Fruit fly (Drosophila melanogaster) whole organism, embryonic: ENCODE data around the gene CG4730.

Source experiments
- Bdp1 ChIP-seq: fragments of 200-800 bp; sonication (Bioruptor generic); optimal IDR thresholded peaks from 3 replicates; lab custom pipeline; 2016; ENCODE audit warnings: missing biosample characterization, missing genetic modification characterization
- CG1024 ChIP-seq: fragments of 200-800 bp; sonication (Bioruptor generic); IDR thresholded peaks from 2 replicates; pipeline ENCODE4 v1.3.6; 2022; ENCODE audit warnings: missing biosample characterization, missing genetic modification characterization
- CG10462 ChIP-seq: fragments of 200-800 bp; sonication (Bioruptor generic); optimal IDR thresholded peaks from 2 replicates; lab custom pipeline; 2016; ENCODE audit warnings: missing biosample characterization, missing genetic modification characterization
- CG11695 ChIP-seq: fragments of 200-800 bp; sonication (Bioruptor generic); IDR thresholded peaks from 3 replicates; pipeline ENCODE4 v1.3.6; 2022; ENCODE audit warnings: missing biosample characterization, missing genetic modification characterization
- CG11696 ChIP-seq: fragments of 200-800 bp; sonication (Bioruptor generic); IDR thresholded peaks from 2 replicates; pipeline ENCODE4 v1.3.6; 2022; ENCODE audit warnings: missing biosample characterization, missing genetic modification characterization
- CG12236 ChIP-seq: fragments of 200-800 bp; sonication (Bioruptor generic); optimal IDR thresholded peaks from 2 replicates; lab custom pipeline; 2016; ENCODE audit warnings: missing biosample characterization, missing genetic modification characterization
- CG13424 ChIP-seq: fragments of 200-800 bp; sonication (Bioruptor generic); optimal IDR thresholded peaks from 2 replicates; lab custom pipeline; 2019; ENCODE audit warnings: missing biosample characterization, mild to moderate bottlenecking, missing genetic modification characterization, moderate library complexity
- CG13624 ChIP-seq: fragments of 200-800 bp; sonication (Bioruptor generic); optimal IDR thresholded peaks from 2 replicates; lab custom pipeline; 2016; ENCODE audit warnings: missing biosample characterization, missing genetic modification characterization
- CG17361 ChIP-seq: fragments of 200-800 bp; sonication (Bioruptor generic); IDR thresholded peaks from 3 replicates; pipeline ENCODE4 v1.3.6; 2022; ENCODE audit warnings: missing biosample characterization, missing genetic modification characterization
- CG18011 ChIP-seq: fragments of 200-800 bp; sonication (Bioruptor generic); optimal IDR thresholded peaks from 2 replicates; lab custom pipeline; 2017; ENCODE audit warnings: missing biosample characterization, missing genetic modification characterization, mild to moderate bottlenecking, moderate library complexity, missing genotype
- CG33557 ChIP-seq: fragments of 200-800 bp; sonication (Bioruptor generic); optimal IDR thresholded peaks from 2 replicates; lab custom pipeline; 2019; ENCODE audit warnings: missing biosample characterization, mild to moderate bottlenecking, missing genetic modification characterization, moderate library complexity
- CG34422 ChIP-seq: fragments of 200-800 bp; sonication (Bioruptor generic); IDR thresholded peaks from 3 replicates; pipeline ENCODE4 v1.3.6; 2022; ENCODE audit warnings: missing biosample characterization, missing genetic modification characterization
- CG3838 ChIP-seq: fragments of 200-800 bp; sonication (Bioruptor generic); optimal IDR thresholded peaks from 3 replicates; lab custom pipeline; 2016; ENCODE audit warnings: missing biosample characterization, missing genetic modification characterization
- CG4617 ChIP-seq: fragments of 200-800 bp; sonication (Bioruptor generic); optimal IDR thresholded peaks from 3 replicates; lab custom pipeline; 2016; ENCODE audit warnings: missing biosample characterization, missing genetic modification characterization, borderline replicate concordance
- CG4854 ChIP-seq: fragments of 200-800 bp; sonication (Bioruptor generic); optimal IDR thresholded peaks from 2 replicates; lab custom pipeline; 2016; ENCODE audit warnings: missing biosample characterization, missing genetic modification characterization, inconsistent platforms
- CG6175 ChIP-seq: fragments of 200-800 bp; sonication (Bioruptor generic); IDR thresholded peaks from 3 replicates; pipeline ENCODE4 v1.3.6; 2022; ENCODE audit warnings: missing biosample characterization, missing genetic modification characterization
- CG6791 ChIP-seq: fragments of 200-800 bp; sonication (Bioruptor generic); IDR thresholded peaks from 3 replicates; pipeline ENCODE4 v1.3.6; 2022; ENCODE audit warnings: missing biosample characterization, missing genetic modification characterization; ENCODE audit not compliant: partially characterized antibody
- CG9797 ChIP-seq: fragments of 200-800 bp; sonication (Bioruptor generic); optimal IDR thresholded peaks from 3 replicates; lab custom pipeline; 2018; ENCODE audit warnings: missing biosample characterization, mild to moderate bottlenecking, missing genetic modification characterization
- Camta ChIP-seq: fragments of 200-800 bp; sonication (Bioruptor generic); optimal IDR thresholded peaks from 2 replicates; lab custom pipeline; 2016; ENCODE audit warnings: missing biosample characterization, missing genetic modification characterization
- Chrac-16 ChIP-seq: fragments of 200-800 bp; sonication (Bioruptor generic); optimal IDR thresholded peaks from 3 replicates; lab custom pipeline; 2016; ENCODE audit warnings: missing biosample characterization, missing genetic modification characterization
- CrebB ChIP-seq: fragments of 200-800 bp; sonication (Bioruptor generic); optimal IDR thresholded peaks from 3 replicates; lab custom pipeline; 2018; ENCODE audit warnings: missing biosample characterization, mild to moderate bottlenecking, missing genetic modification characterization
- Dek ChIP-seq: fragments of 200-800 bp; sonication (Bioruptor generic); optimal IDR thresholded peaks from 3 replicates; lab custom pipeline; 2019; ENCODE audit warnings: missing biosample characterization, mild to moderate bottlenecking, missing genetic modification characterization, moderate library complexity
- Dfd ChIP-seq, 2 experiments: fragments of >200 bp; optimal IDR thresholded peaks; 2 replicates each; lab custom pipeline; 2017; ENCODE audit warnings: missing biosample characterization in 2 of 2, missing genetic modification characterization in 2 of 2
- Fer3 ChIP-seq: fragments of 200-800 bp; sonication (Bioruptor generic); optimal IDR thresholded peaks from 2 replicates; lab custom pipeline; 2018; ENCODE audit warnings: missing biosample characterization, mild to moderate bottlenecking, missing genetic modification characterization, moderate library complexity
- Hr3 ChIP-seq: fragments of 200-800 bp; sonication (Bioruptor generic); optimal IDR thresholded peaks from 3 replicates; lab custom pipeline; 2016; ENCODE audit warnings: missing biosample characterization, missing genetic modification characterization
- Hr39 ChIP-seq: fragments of >200 bp; optimal IDR thresholded peaks from 2 replicates; lab custom pipeline; 2017
- Lpt ChIP-seq: fragments of >200 bp; optimal IDR thresholded peaks from 2 replicates; lab custom pipeline; 2018; ENCODE audit warnings: missing biosample characterization, missing genetic modification characterization
- NC2β ChIP-seq: fragments of 200-800 bp; sonication (Bioruptor generic); optimal IDR thresholded peaks from 2 replicates; lab custom pipeline; 2016; ENCODE audit warnings: missing biosample characterization, missing genetic modification characterization
- Scr ChIP-seq: fragments of 200-800 bp; sonication (Bioruptor generic); IDR thresholded peaks from 2 replicates; pipeline ENCODE4 v1.3.6; 2022; ENCODE audit warnings: missing biosample characterization, missing genetic modification characterization; ENCODE audit not compliant: partially characterized antibody
- Six4 ChIP-seq: fragments of 200-800 bp; sonication (Bioruptor generic); optimal IDR thresholded peaks from 2 replicates; lab custom pipeline; 2016; ENCODE audit warnings: missing biosample characterization, missing genetic modification characterization
- YL-1 ChIP-seq: fragments of 200-800 bp; sonication (Bioruptor generic); optimal IDR thresholded peaks from 3 replicates; lab custom pipeline; 2017; ENCODE audit warnings: missing biosample characterization, mild to moderate bottlenecking, missing genetic modification characterization
- abd-A ChIP-seq: fragments of 200-800 bp; sonication (Bioruptor generic); optimal IDR thresholded peaks from 3 replicates; lab custom pipeline; 2019; ENCODE audit warnings: missing biosample characterization, mild to moderate bottlenecking, missing genetic modification characterization, moderate library complexity
- corto ChIP-seq: fragments of 200-800 bp; sonication (Bioruptor generic); optimal IDR thresholded peaks from 2 replicates; lab custom pipeline; 2016; ENCODE audit warnings: missing biosample characterization, mild to moderate bottlenecking, missing genetic modification characterization, moderate library complexity
- dimm ChIP-seq: fragments of 200-800 bp; sonication (Bioruptor generic); IDR thresholded peaks from 2 replicates; pipeline ENCODE4 v1.3.6; 2022; ENCODE audit warnings: missing biosample characterization, missing genetic modification characterization
- emc ChIP-seq: fragments of 200-800 bp; sonication (Bioruptor generic); optimal IDR thresholded peaks from 2 replicates; lab custom pipeline; 2016; ENCODE audit warnings: missing biosample characterization, missing genetic modification characterization
- fd64A ChIP-seq: fragments of 200-800 bp; sonication (Bioruptor generic); optimal IDR thresholded peaks from 3 replicates; lab custom pipeline; 2018; ENCODE audit warnings: missing biosample characterization, mild to moderate bottlenecking, missing genetic modification characterization
- h ChIP-seq: fragments of >200 bp; optimal IDR thresholded peaks from 2 replicates; lab custom pipeline; 2017
- hkb ChIP-seq, 2 experiments: fragments of 200-800 bp in 1 of 2; fragments of >200 bp in 1 of 2; sonication (Bioruptor generic) in 1 of 2; IDR thresholded peaks in 1 of 2; optimal IDR thresholded peaks in 1 of 2; 2 replicates each; pipeline versions ENCODE4 v1.3.6 to Lab custom; 2017 to 2022; ENCODE audit warnings: missing biosample characterization in 1 of 2, missing genetic modification characterization in 1 of 2
- mirr ChIP-seq: fragments of 200-800 bp; sonication (Bioruptor generic); optimal IDR thresholded peaks from 3 replicates; lab custom pipeline; 2018; ENCODE audit warnings: missing biosample characterization, mild to moderate bottlenecking, missing genetic modification characterization
- phol ChIP-seq: fragments of 200-800 bp; sonication (Bioruptor generic); optimal IDR thresholded peaks from 3 replicates; lab custom pipeline; 2018; ENCODE audit warnings: missing biosample characterization, mild to moderate bottlenecking, missing genetic modification characterization, moderate library complexity
- pita ChIP-seq: fragments of 200-800 bp; sonication (Bioruptor generic); optimal IDR thresholded peaks from 2 replicates; lab custom pipeline; 2017; ENCODE audit warnings: missing biosample characterization, mild to moderate bottlenecking, missing genetic modification characterization
- run ChIP-seq: fragments of 200-800 bp; sonication (Bioruptor generic); optimal IDR thresholded peaks from 3 replicates; lab custom pipeline; 2018; ENCODE audit warnings: missing biosample characterization, mild to moderate bottlenecking, missing genetic modification characterization
- sisA ChIP-seq: fragments of 200-800 bp; sonication (Bioruptor generic); IDR thresholded peaks from 2 replicates; pipeline ENCODE4 v1.3.6; 2022; ENCODE audit warnings: missing biosample characterization, missing genetic modification characterization
- tgo ChIP-seq: fragments of 200-800 bp; sonication (Bioruptor generic); IDR thresholded peaks from 3 replicates; pipeline ENCODE4 v1.3.6; 2022; ENCODE audit warnings: missing biosample characterization, missing genetic modification characterization
- wek ChIP-seq: fragments of 200-800 bp; sonication (Bioruptor generic); optimal IDR thresholded peaks from 3 replicates; lab custom pipeline; 2018; ENCODE audit warnings: missing biosample characterization, mild to moderate bottlenecking, missing genetic modification characterization, moderate library complexity
- zen ChIP-seq: fragments of 200-800 bp; sonication (Bioruptor generic); optimal IDR thresholded peaks from 3 replicates; lab custom pipeline; 2018; ENCODE audit warnings: missing biosample characterization, mild to moderate bottlenecking, missing genetic modification characterization, moderate library complexity
- zen2 ChIP-seq: fragments of 200-800 bp; sonication (Bioruptor generic); IDR thresholded peaks from 3 replicates; pipeline ENCODE4 v1.3.6; 2022; ENCODE audit warnings: missing biosample characterization, missing genetic modification characterization; ENCODE audit not compliant: partially characterized antibody

The CG4730 gene

DNA sequence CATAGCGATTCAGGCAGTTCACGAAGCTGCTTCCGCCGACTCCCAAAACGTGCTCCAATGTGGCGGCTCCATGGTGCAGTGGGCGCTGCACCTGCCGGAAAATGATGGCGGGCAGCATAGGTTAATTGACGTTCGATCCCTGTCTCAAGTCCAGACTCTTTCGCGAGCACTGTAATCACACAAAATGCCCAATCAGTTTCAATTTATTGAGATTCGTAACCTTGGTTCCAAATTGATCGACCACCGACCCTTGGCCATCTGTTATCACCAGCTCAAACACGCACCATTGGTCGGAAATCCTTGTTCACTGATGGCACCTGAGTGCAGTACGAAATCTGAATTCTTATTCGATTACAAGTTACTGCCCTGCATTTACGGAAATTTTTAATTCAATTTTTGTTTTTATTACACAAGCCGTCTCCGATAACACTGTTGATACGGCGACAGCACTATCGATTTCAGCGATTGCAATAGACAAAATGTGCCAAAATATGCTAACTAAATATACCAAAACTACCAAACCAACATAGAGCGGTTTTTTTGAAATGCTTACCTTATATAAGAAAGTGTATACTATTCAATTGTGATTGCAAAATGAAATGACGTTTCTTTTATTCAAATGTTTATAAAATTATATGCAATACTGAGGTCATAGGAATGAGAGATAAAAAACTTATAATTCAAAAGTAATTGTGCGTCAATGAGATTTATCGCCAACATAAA, 8.4 kb upstream of the CG4730 start, which contains the start of gene CLS (continued):
- TF ChIP-seq wek (GFP tag; lab: Kevin White, UChicago) (no peak), sisA (GFP tag; lab: Robert Waterston, UW) (no peak), Bdp1 (GFP tag; lab: Kevin White, UChicago) (no peak), CG9797 (GFP tag; lab: Kevin White, UChicago) (peak; percentile 54), CG13424 (tag; lab: Kevin White, UChicago) (no peak), Six4 (GFP tag; lab: Kevin White, UChicago) (no peak)

DNA sequence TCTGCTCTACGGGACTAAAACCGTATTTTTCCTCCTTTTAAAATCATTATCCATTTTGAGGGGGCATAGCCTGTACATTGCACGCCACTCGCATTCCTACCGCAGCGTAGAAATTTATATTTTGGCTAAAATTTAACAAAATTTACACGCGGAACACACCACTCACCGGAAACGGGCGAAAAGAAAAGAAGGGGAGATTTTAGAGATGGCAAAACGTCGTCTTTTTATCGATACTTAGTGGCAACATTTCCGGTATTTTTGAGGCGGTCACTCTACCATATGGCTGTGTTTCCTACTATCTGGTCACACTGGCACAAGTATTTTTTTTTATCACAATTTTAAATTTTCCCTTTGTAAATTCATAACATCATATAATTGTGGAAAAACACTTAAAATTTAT, 6.4 kb upstream of the CG4730 start, which contains the start of gene RpL27:
RpL27 (minus strand) TSS at position 193 of the 400 bp plus-strand sequence.
- TF ChIP-seq Lpt (GFP tag; lab: Kevin White, UChicago): no peak
- peak; percentile 83 for TF ChIP-seq CG4854 (GFP tag; lab: Kevin White, UChicago)
- peak; percentile 81; the same call in 2 of the 3 replicates for TF ChIP-seq CG17361 (GFP tag; lab: Robert Waterston, UW)
- peak; percentile 63; the same call in 1 of the 2 replicates for TF ChIP-seq CG1024 (GFP tag; lab: Robert Waterston, UW)
- TF ChIP-seq CG33557: peak; percentile 71
- peak; percentile 96 for TF ChIP-seq NC2β (GFP tag; lab: Kevin White, UChicago)
- TF ChIP-seq CG3838 (GFP tag; lab: Kevin White, UChicago): no peak
- peak; percentile 88 for TF ChIP-seq Fer3
- TF ChIP-seq tgo: peak; percentile 54; the same call in 2 of the 3 replicates
- no peak for TF ChIP-seq pita (GFP tag; lab: Kevin White, UChicago)
- peak; percentile 97 for TF ChIP-seq YL-1
- no peak for TF ChIP-seq Hr39 (lab: Kevin White, UChicago)
- no peak for TF ChIP-seq Dfd (GFP tag; optimal IDR thresholded peaks at IDR 0.05; lab: Kevin White, UChicago)
- TF ChIP-seq Hr3 (GFP tag; lab: Kevin White, UChicago): peak; percentile 37
- TF ChIP-seq phol (tag; lab: Kevin White, UChicago): peak; percentile 84
- peak; percentile 90 for TF ChIP-seq CG13624
- TF ChIP-seq h (lab: Kevin White, UChicago): no peak
- peak; percentile 86 for TF ChIP-seq mirr (GFP tag; lab: Kevin White, UChicago)
- TF ChIP-seq CG11695: peak; percentile 51; the same call in 1 of the 3 replicates
- TF ChIP-seq CG6791: peak; percentile 78
- peak; percentile 74 for TF ChIP-seq fd64A (GFP tag; lab: Kevin White, UChicago)
- no peak for TF ChIP-seq abd-A (tag; lab: Kevin White, UChicago)
- TF ChIP-seq dimm: no peak
- TF ChIP-seq Scr (GFP tag; lab: Robert Waterston, UW): peak; percentile 77
- TF ChIP-seq CG34422 (GFP tag; lab: Robert Waterston, UW): peak; percentile 79
- TF ChIP-seq CG6175 (GFP tag; lab: Robert Waterston, UW): peak; percentile 66; the same call in 2 of the 3 replicates
- TF ChIP-seq Camta: peak; percentile 81
- peak; percentile 75 for TF ChIP-seq CrebB (tag; lab: Kevin White, UChicago)
- peak; percentile 9 for TF ChIP-seq CG10462 (GFP tag; lab: Kevin White, UChicago)
- peak; percentile 67 for TF ChIP-seq CG4617 (GFP tag; lab: Kevin White, UChicago)
- TF ChIP-seq Chrac-16 (GFP tag; lab: Kevin White, UChicago): peak; percentile 31
- peak; percentile 53 for TF ChIP-seq CG12236 (GFP tag; lab: Kevin White, UChicago)
- no peak for TF ChIP-seq hkb (optimal IDR thresholded peaks at IDR 0.05; lab: Kevin White, UChicago)
- TF ChIP-seq hkb (GFP tag; IDR thresholded peaks at IDR 0.05; lab: Robert Waterston, UW): peak; percentile 84
- peak; percentile 88 for TF ChIP-seq emc (GFP tag; lab: Kevin White, UChicago)
- TF ChIP-seq zen2 (GFP tag; lab: Robert Waterston, UW): no peak
- 0 out of 2 replicates have a peak, but pooled peaks have one; percentile 41 for TF ChIP-seq CG11696 (GFP tag; lab: Robert Waterston, UW)
- peak; percentile 36; the same call in 1 of the 2 replicates for TF ChIP-seq sisA (GFP tag; lab: Robert Waterston, UW)
- TF ChIP-seq Dek: peak; percentile 68
- peak; percentile 67 for TF ChIP-seq corto (GFP tag; lab: Kevin White, UChicago)
- peak; percentile 63 for TF ChIP-seq run (tag; lab: Kevin White, UChicago)
- TF ChIP-seq zen (tag; lab: Kevin White, UChicago): peak; percentile 72
- TF ChIP-seq CG18011 (GFP tag; lab: Kevin White, UChicago): peak; percentile 73
